Worm (Caenorhabditis elegans) whole organism, young adult: Measurements from ENCODE around the gene R02D5.1.

Experiments
- B0019.2 ChIP-seq: fragments of 200-800 bp; sonication (Bioruptor generic); conservative IDR thresholded peaks from 2 replicates; pipeline ENCODE4 v1.3.6; 2022; ENCODE audit warnings: missing genetic modification reagents, missing genetic modification characterization, missing compliant biosample characterization
- B0336.3 ChIP-seq: fragments of 200-800 bp; sonication (Bioruptor generic); IDR thresholded peaks from 2 replicates; pipeline ENCODE4 v1.3.6; 2022; ENCODE audit warnings: missing genetic modification characterization, missing compliant biosample characterization
- lin-35 ChIP-seq, 3 experiments: fragments of 150-350 bp in 2 of 3; sonication (generic microtip) in 1 of 3; optimal IDR thresholded peaks; 2 replicates each; lab custom pipeline; 2014 to 2018; ENCODE audit warnings: missing biosample characterization in 3 of 3, missing genetic modification characterization in 3 of 3, missing genetic modification reagents in 3 of 3

DNA sequence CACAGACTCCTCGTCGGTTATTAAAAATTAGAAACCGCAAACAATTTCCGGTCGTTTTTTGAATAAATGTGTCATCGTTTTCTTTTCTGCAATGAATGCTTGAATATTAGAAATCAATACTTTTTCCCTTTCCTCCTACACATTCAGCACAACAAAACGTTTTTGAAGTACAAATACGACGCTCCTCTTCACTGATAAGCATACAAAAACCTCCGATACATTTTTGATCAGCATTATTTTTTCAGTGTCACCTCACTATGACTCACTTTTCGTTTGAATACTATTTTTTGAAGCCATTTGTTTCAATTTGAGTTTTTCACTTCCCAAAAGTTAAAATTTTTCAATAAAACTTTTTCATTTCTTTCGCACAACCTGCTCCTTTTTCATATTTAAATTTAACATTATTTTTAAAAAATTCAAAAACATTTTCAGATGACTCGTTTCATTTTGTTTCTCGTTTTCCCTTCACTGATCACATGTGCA lies 25.3 kb upstream of the R02D5.1 start, which contains the start of gene R02D5.3:
- no peak for TF ChIP-seq B0336.3
- no peak for TF ChIP-seq B0019.2 (GFP tag; lab: Robert Waterston, UW)
- no peak for TF ChIP-seq lin-35 (GFP tag; optimal IDR thresholded peaks at IDR 0.05; lab: Kevin White, UChicago)
